Worm (Caenorhabditis elegans) whole organism, L4 larva: Measurements from ENCODE around the gene C03C10.2.

Experiments used
- dve-1 ChIP-seq: sonication (generic microtip); optimal IDR thresholded peaks from 2 replicates; lab custom pipeline; 2017; ENCODE audit warnings: antibody characterized with exemption, mild to moderate bottlenecking, missing genetic modification characterization, missing compliant biosample characterization; ENCODE audit not compliant: insufficient read depth
- mep-1 ChIP-seq: fragments of 150-350 bp; sonication (generic microtip); optimal IDR thresholded peaks from 3 replicates; lab custom pipeline; 2014; ENCODE audit warnings: missing biosample characterization, missing genetic modification characterization

DNA sequence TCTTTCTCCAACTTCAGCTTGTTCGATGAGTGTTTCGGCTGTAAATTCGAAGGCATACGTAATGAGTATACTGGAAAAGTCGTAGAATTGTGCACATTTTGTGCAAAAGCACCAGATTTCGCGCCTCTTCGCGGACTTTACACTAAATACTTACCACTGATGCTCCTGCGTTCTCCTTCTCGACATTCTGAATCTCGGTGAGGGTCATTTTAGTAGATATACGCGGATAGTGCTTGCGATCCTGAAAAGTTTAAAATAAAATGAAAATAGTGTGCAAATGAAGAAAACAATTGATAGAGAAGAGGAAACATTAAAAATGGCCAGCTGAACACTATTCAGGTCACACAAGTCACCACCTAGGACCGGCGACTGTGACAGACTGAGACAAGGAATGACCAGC is 3.8 kb downstream of the C03C10.2 start, which contains the start of gene rnr-2:
- TF ChIP-seq mep-1 (tag; lab: Kevin White, UChicago): no peak
- TF ChIP-seq dve-1 (tag; lab: Kevin White, UChicago): no peak
